Fruit fly (Drosophila melanogaster): ENCODE data around the gene CG10005.

The CG10005 gene

DNA sequence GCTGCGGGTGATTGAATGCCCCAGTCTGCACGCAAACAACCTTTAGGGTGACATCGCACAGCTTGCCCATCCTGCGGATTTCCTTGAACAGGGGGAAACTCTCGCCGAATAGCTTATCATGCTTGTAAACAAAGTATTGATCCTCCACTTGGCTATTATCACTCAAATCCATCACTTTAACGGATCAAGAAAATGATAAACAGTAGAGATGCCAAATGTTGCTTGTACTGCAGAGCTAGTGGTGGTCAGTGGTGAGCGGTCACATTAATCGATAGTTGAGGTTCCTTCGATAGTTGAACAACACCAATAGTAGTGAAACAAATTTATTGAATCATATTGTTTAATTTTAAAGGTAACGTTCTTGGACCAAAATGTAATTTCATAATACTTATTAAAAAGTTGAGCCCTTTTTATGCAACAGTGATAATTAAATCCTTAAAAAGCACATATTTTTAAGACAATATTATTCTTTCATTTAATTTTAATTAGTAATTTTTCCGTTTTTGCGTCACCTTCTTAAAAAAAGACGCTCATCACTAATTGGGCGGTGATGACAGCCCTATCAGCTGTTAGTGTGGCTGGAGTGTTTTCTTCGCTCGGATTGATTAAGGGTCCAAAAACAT lies 33.3 kb upstream of the CG10005 start, which contains the start of the genes KLHL18 and GCC185 (continued):
- peak; percentile 27 for TF ChIP-seq fd59A (GFP tag; optimal IDR thresholded peaks at IDR 0.05)
- TF ChIP-seq fd85E (GFP tag; optimal IDR thresholded peaks at IDR 0.05): no peak
- peak; percentile 77 for TF ChIP-seq achi (GFP tag; optimal IDR thresholded peaks at IDR 0.05)
- no peak for TF ChIP-seq vri (GFP tag; optimal IDR thresholded peaks at IDR 0.05)
- TF ChIP-seq Met (GFP tag; optimal IDR thresholded peaks at IDR 0.05): peak; percentile 73
- peak; percentile 83 for TF ChIP-seq acj6 (GFP tag; optimal IDR thresholded peaks at IDR 0.05)
- TF ChIP-seq Sox14 (GFP tag; optimal IDR thresholded peaks at IDR 0.05): peak; percentile 75
- TF ChIP-seq Ets96B (tag; optimal IDR thresholded peaks at IDR 0.05): peak; percentile 75
- no peak for TF ChIP-seq CG9139 (GFP tag; optimal IDR thresholded peaks at IDR 0.05)

DNA sequence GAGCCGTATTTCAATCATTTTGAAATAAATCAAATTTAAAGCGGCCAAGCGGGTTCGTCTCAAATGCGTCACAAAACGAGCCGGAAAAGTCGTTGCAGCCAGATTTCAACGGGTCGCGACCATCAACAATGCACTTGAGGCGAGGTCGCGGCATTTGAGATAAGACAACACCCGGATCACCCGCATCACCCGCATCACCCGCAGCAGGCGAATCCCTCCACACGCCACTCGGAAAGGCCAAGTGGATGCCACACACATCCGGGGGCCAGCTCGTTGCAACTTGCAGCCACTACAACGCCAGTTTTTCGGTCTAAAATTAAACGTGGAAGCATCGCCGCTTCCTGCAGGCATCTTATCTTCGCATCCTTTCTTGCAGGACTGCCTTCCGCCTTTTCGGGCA lies 29.4 kb upstream of the CG10005 start:
- peak; percentile 64 for TF ChIP-seq svp (GFP tag)
- 0 out of 3 replicates have a peak, but pooled peaks have one; percentile 30 for TF ChIP-seq CG6163 (GFP tag; IDR thresholded peaks at IDR 0.05)
- TF ChIP-seq CG8632 (GFP tag; optimal IDR thresholded peaks at IDR 0.05): no peak

DNA sequence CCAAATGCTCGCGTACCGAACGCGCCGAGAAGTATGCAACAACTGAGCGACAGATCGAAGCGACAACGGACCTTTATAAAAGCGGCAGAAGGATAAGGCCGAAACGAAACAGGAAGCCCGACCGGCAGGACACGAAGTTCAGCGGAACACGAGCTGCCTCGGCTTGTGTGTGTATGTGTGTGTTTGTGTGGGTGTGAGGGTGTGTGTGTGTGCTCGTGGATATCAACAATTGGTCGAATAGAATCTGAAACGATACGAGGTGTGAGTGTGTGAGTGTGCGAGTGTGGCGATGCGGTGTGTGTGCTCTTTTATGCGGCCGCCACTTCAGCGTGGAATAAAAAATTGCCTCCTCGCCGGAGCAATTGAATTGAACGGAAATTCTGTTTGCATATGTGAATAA lies 28.4 kb upstream of the CG10005 start, which contains the start of gene Tk:
TSS of gene Tk (minus strand) at position 57 of the 400 bp plus-strand sequence.
- no peak for TF ChIP-seq CG7368 (GFP tag; optimal IDR thresholded peaks at IDR 0.05)
- no peak for TF ChIP-seq fkh (GFP tag; optimal IDR thresholded peaks at IDR 0.05)
- no peak for TF ChIP-seq esn (GFP tag; optimal IDR thresholded peaks at IDR 0.05)
- TF ChIP-seq topi (GFP tag; optimal IDR thresholded peaks at IDR 0.05): no peak
- no peak for TF ChIP-seq fd59A (GFP tag; optimal IDR thresholded peaks at IDR 0.05)
- no peak for TF ChIP-seq acj6 (GFP tag; optimal IDR thresholded peaks at IDR 0.05)
- no peak for TF ChIP-seq CG6808 (GFP tag; optimal IDR thresholded peaks at IDR 0.05)
- TF ChIP-seq fd85E (GFP tag; optimal IDR thresholded peaks at IDR 0.05): no peak
- no peak for TF ChIP-seq lz (GFP tag; optimal IDR thresholded peaks at IDR 0.05)
- no peak for TF ChIP-seq Sox15 (GFP tag; optimal IDR thresholded peaks at IDR 0.05)
- no peak for TF ChIP-seq Eip78C (GFP tag)

DNA sequence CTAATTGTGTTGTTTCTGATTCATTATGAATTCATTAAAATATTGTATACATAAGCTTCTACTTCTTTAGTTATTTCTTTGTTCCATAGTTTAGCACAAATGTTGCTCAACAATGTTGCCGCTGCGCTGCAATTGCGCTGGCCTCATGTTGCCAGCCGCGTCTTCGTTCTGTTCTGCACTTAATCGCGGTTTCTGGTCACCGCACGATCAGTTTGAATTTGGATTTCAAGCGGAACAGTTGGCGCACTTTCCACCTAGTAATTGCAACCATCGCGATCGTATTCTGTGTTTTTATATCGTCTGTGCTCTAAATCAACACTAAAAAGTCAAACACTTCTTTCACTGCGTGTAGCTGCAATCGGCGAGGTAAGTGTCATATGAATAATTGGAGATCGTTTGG lies 22.1 kb upstream of the CG10005 start, which contains the start of gene Ect3:
TSS of gene Ect3 (plus strand) at position 205 of the 400 bp plus-strand sequence.
- TF ChIP-seq svp (GFP tag) (no peak), Eip78C (GFP tag) (peak; percentile 47)

DNA sequence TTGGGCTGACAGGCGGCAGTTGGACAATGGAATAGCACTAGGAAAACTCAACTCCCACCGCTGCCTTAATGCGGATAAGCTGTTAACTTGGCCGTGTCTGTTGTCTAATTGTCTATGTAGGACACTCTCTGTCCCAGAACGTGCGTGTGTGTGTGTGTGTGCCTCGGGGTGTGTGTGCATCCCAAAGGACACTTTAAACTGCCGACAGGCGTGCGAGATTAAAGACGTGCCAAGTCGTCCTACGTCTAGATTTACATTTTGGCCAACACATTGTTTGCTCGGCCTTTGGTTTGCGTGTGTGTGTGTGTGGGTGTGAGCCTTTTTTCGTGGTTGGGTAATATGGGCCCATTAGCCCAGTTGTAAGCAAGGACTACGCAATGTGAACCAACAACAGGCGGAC lies 21.1 kb upstream of the CG10005 start:
- TF ChIP-seq CG1621 (tag; optimal IDR thresholded peaks at IDR 0.05) (no peak), fd59A (GFP tag; optimal IDR thresholded peaks at IDR 0.05) (no peak), Hr4 (GFP tag; optimal IDR thresholded peaks at IDR 0.05) (no peak), CG6792 (GFP tag; optimal IDR thresholded peaks at IDR 0.05) (no peak), CG11294 (GFP tag; IDR thresholded peaks at IDR 0.05) (no peak), CG7368 (GFP tag; optimal IDR thresholded peaks at IDR 0.05) (no peak), Met (GFP tag; optimal IDR thresholded peaks at IDR 0.05) (no peak), CG10631 (GFP tag; optimal IDR thresholded peaks at IDR 0.05) (no peak), lz (GFP tag; optimal IDR thresholded peaks at IDR 0.05) (no peak), salr (GFP tag; optimal IDR thresholded peaks at IDR 0.05) (no peak), Sox15 (GFP tag; optimal IDR thresholded peaks at IDR 0.05) (no peak)

DNA sequence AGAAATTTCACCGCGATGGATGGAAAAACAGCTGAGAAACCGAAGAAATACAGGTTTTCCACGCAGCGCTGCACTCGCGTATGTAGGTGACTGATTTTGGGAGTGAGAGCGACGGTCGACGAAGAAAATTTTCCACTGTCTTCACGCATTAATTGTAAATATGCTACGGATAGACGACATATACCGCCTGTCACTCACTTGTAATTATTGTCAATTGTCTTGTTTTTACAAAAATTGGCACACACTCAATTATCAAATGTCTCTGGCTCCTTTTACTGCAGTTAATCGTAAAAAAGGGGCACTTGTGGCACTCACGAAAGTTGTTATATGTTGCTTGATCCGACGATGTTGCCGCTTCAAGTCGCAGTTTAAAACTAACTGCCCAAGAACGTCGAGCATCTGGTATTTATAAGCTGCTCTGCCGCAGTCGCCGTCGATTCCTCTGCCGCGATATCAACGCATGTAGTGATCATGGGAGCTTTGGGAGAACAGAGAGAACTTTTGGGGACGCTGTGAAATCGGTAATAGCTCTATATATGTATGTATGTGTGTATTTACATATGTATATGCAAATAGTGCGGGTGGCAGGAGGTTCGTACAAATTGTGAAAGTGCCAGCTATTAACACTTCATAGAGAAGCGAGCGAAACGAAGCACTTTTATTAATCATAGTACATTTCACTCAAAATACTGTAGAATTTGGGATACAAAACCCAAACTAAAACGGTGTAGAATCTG lies 16.1 kb upstream of the CG10005 start, which contains the start of gene mfas:
TSS of gene mfas (minus strand) at position 382 of the 737 bp plus-strand sequence.
- no peak for TF ChIP-seq fd59A (GFP tag; optimal IDR thresholded peaks at IDR 0.05)
- no peak for TF ChIP-seq CG32006 (GFP tag; optimal IDR thresholded peaks at IDR 0.05)
- no peak for TF ChIP-seq topi (GFP tag; optimal IDR thresholded peaks at IDR 0.05)
- no peak for TF ChIP-seq CG4318 (GFP tag; optimal IDR thresholded peaks at IDR 0.05)
- no peak for TF ChIP-seq Sox102F (GFP tag; optimal IDR thresholded peaks at IDR 0.05)
- no peak for TF ChIP-seq Sox14 (GFP tag; optimal IDR thresholded peaks at IDR 0.05)
- no peak for TF ChIP-seq CG11762 (GFP tag; optimal IDR thresholded peaks at IDR 0.05; ENCODE audit: insufficient read depth)
- TF ChIP-seq Hr4 (GFP tag; optimal IDR thresholded peaks at IDR 0.05): no peak
- peak; percentile 2 for TF ChIP-seq esn (GFP tag; optimal IDR thresholded peaks at IDR 0.05)
- no peak for TF ChIP-seq Hr39 (GFP tag; optimal IDR thresholded peaks at IDR 0.05)
- TF ChIP-seq OdsH (GFP tag; optimal IDR thresholded peaks at IDR 0.05): no peak
- TF ChIP-seq CG10631 (GFP tag; optimal IDR thresholded peaks at IDR 0.05): no peak
- no peak for TF ChIP-seq CG10669 (GFP tag; optimal IDR thresholded peaks at IDR 0.05)
- no peak for TF ChIP-seq Sox15 (GFP tag; optimal IDR thresholded peaks at IDR 0.05)
- no peak for TF ChIP-seq vri (GFP tag; optimal IDR thresholded peaks at IDR 0.05)
- no peak for TF ChIP-seq CG6792 (GFP tag; optimal IDR thresholded peaks at IDR 0.05)
- TF ChIP-seq CG3032 (tag; optimal IDR thresholded peaks at IDR 0.05): peak; percentile 6
- TF ChIP-seq CG6854 (GFP tag; optimal IDR thresholded peaks at IDR 0.05): peak; percentile 56
- TF ChIP-seq Lpt (GFP tag; optimal IDR thresholded peaks at IDR 0.05): peak; percentile 42
- TF ChIP-seq ss (GFP tag; optimal IDR thresholded peaks at IDR 0.05): no peak
- no peak for TF ChIP-seq cyc (GFP tag; optimal IDR thresholded peaks at IDR 0.05)
- TF ChIP-seq CG8632 (GFP tag; optimal IDR thresholded peaks at IDR 0.05): no peak
